Fruit fly (Drosophila melanogaster) whole organism, embryonic: ENCODE measurements around the gene Capr.

Experiments used
- Atf-2 ChIP-seq: fragments of 200-800 bp; sonication (Bioruptor generic); optimal IDR thresholded peaks from 2 replicates; lab custom pipeline; 2016; ENCODE audit warnings: missing biosample characterization, missing genetic modification characterization
- Atf3 ChIP-seq: fragments of 200-800 bp; sonication (Bioruptor generic); optimal IDR thresholded peaks from 3 replicates; lab custom pipeline; 2016; ENCODE audit warnings: missing biosample characterization, missing genetic modification characterization
- BtbVII ChIP-seq: fragments of 200-800 bp; sonication (Bioruptor generic); optimal IDR thresholded peaks from 3 replicates; lab custom pipeline; 2017; ENCODE audit warnings: missing biosample characterization, mild to moderate bottlenecking, missing genetic modification characterization
- CG1024 ChIP-seq: fragments of 200-800 bp; sonication (Bioruptor generic); IDR thresholded peaks from 2 replicates; pipeline ENCODE4 v1.3.6; 2022; ENCODE audit warnings: missing biosample characterization, missing genetic modification characterization
- CG10654 ChIP-seq: fragments of 200-800 bp; sonication (Bioruptor generic); optimal IDR thresholded peaks from 2 replicates; lab custom pipeline; 2016; ENCODE audit warnings: missing biosample characterization, missing genetic modification characterization
- CG11456 ChIP-seq: fragments of 200-800 bp; sonication (Bioruptor generic); IDR thresholded peaks from 3 replicates; pipeline ENCODE4 v1.3.6; 2022; ENCODE audit warnings: missing biosample characterization, missing genetic modification characterization
- CG11695 ChIP-seq: fragments of 200-800 bp; sonication (Bioruptor generic); IDR thresholded peaks from 3 replicates; pipeline ENCODE4 v1.3.6; 2022; ENCODE audit warnings: missing biosample characterization, missing genetic modification characterization
- CG12219 ChIP-seq: fragments of 200-800 bp; sonication (Bioruptor generic); optimal IDR thresholded peaks from 3 replicates; lab custom pipeline; 2018; ENCODE audit warnings: missing biosample characterization, mild to moderate bottlenecking, missing genetic modification characterization
- CG12299 ChIP-seq: fragments of 200-800 bp; sonication (Bioruptor generic); optimal IDR thresholded peaks from 2 replicates; lab custom pipeline; 2018; ENCODE audit warnings: missing biosample characterization, mild to moderate bottlenecking, missing genetic modification characterization
- CG12659 ChIP-seq: fragments of 200-800 bp; sonication (Bioruptor generic); optimal IDR thresholded peaks from 3 replicates; lab custom pipeline; 2017; ENCODE audit warnings: mild to moderate bottlenecking, missing biosample characterization, missing genetic modification reagents, missing genetic modification characterization
- CG12769 ChIP-seq: fragments of 200-800 bp; sonication (Bioruptor generic); optimal IDR thresholded peaks from 2 replicates; lab custom pipeline; 2019; ENCODE audit warnings: missing biosample characterization, mild to moderate bottlenecking, missing genetic modification characterization, moderate library complexity
- CG15073 ChIP-seq: fragments of 200-800 bp; sonication (Bioruptor generic); optimal IDR thresholded peaks from 2 replicates; lab custom pipeline; 2016; ENCODE audit warnings: missing biosample characterization, missing genetic modification characterization
- CG17829 ChIP-seq: fragments of 200-800 bp; optimal IDR thresholded peaks from 2 replicates; lab custom pipeline; 2019; ENCODE audit warnings: missing biosample characterization, mild to moderate bottlenecking, missing genetic modification characterization, moderate library complexity
- CG1832 ChIP-seq: fragments of 200-800 bp; sonication (Bioruptor generic); optimal IDR thresholded peaks from 2 replicates; lab custom pipeline; 2017; ENCODE audit warnings: missing biosample characterization, mild to moderate bottlenecking, missing genetic modification characterization, inconsistent platforms
- CG18476 ChIP-seq: fragments of 200-800 bp; sonication (Bioruptor generic); optimal IDR thresholded peaks from 2 replicates; lab custom pipeline; 2016; ENCODE audit warnings: missing biosample characterization, mild to moderate bottlenecking, missing genetic modification characterization
- CG2116 ChIP-seq: fragments of 200-800 bp; sonication (Bioruptor generic); optimal IDR thresholded peaks from 3 replicates; lab custom pipeline; 2018; ENCODE audit warnings: missing biosample characterization, mild to moderate bottlenecking, missing genetic modification characterization
- CG2120 ChIP-seq: fragments of 200-800 bp; sonication (Bioruptor generic); optimal IDR thresholded peaks from 3 replicates; lab custom pipeline; 2016; ENCODE audit warnings: missing biosample characterization, missing genetic modification characterization
- CG30431 ChIP-seq: fragments of 200-800 bp; sonication (Bioruptor generic); optimal IDR thresholded peaks from 2 replicates; lab custom pipeline; 2017; ENCODE audit warnings: missing biosample characterization, missing genetic modification characterization
- CG31365 ChIP-seq: fragments of 200-800 bp; sonication (Bioruptor generic); optimal IDR thresholded peaks from 2 replicates; lab custom pipeline; 2018; ENCODE audit warnings: missing biosample characterization, mild to moderate bottlenecking, missing genetic modification characterization
- CG3281 ChIP-seq: fragments of 200-800 bp; sonication (Bioruptor generic); optimal IDR thresholded peaks from 3 replicates; lab custom pipeline; 2017; ENCODE audit warnings: missing biosample characterization, mild to moderate bottlenecking, missing genetic modification characterization
- CG34422 ChIP-seq: fragments of 200-800 bp; sonication (Bioruptor generic); IDR thresholded peaks from 3 replicates; pipeline ENCODE4 v1.3.6; 2022; ENCODE audit warnings: missing biosample characterization, missing genetic modification characterization
- CG5245 ChIP-seq: fragments of 200-800 bp; sonication (Bioruptor generic); optimal IDR thresholded peaks from 3 replicates; lab custom pipeline; 2016; ENCODE audit warnings: missing biosample characterization, missing genetic modification characterization
- CG7963 ChIP-seq: fragments of 200-800 bp; sonication (Bioruptor generic); IDR thresholded peaks from 3 replicates; pipeline ENCODE4 v1.3.6; 2022; ENCODE audit warnings: missing biosample characterization, missing genetic modification characterization; ENCODE audit not compliant: partially characterized antibody
- CG8281 ChIP-seq: fragments of 200-800 bp; sonication (Bioruptor generic); optimal IDR thresholded peaks from 2 replicates; lab custom pipeline; 2018; ENCODE audit warnings: missing biosample characterization, mild to moderate bottlenecking, missing genetic modification characterization, moderate library complexity
- CG8944 ChIP-seq: fragments of 200-800 bp; sonication (Bioruptor generic); optimal IDR thresholded peaks from 3 replicates; lab custom pipeline; 2016; ENCODE audit warnings: missing biosample characterization, missing genetic modification characterization
- CG9215 ChIP-seq: fragments of 200-800 bp; sonication (Bioruptor generic); IDR thresholded peaks from 2 replicates; pipeline ENCODE4 v1.3.6; 2022; ENCODE audit warnings: missing biosample characterization, missing genetic modification characterization
- CoRest ChIP-seq: fragments of 200-800 bp; sonication (Bioruptor generic); optimal IDR thresholded peaks from 3 replicates; lab custom pipeline; 2018; ENCODE audit warnings: missing biosample characterization, mild to moderate bottlenecking, missing genetic modification characterization, moderate library complexity
- Deaf1 ChIP-seq: fragments of 200-800 bp; optimal IDR thresholded peaks from 3 replicates; lab custom pipeline; 2019; ENCODE audit warnings: missing biosample characterization, mild to moderate bottlenecking, missing genetic modification characterization, moderate library complexity
- Doc3 ChIP-seq: fragments of 200-800 bp; sonication (Bioruptor generic); IDR thresholded peaks from 3 replicates; pipeline ENCODE4 v1.3.6; 2022; ENCODE audit warnings: missing biosample characterization, missing genetic modification characterization; ENCODE audit not compliant: partially characterized antibody
- Dp ChIP-seq: fragments of 200-800 bp; sonication (Bioruptor generic); optimal IDR thresholded peaks from 2 replicates; lab custom pipeline; 2018; ENCODE audit warnings: missing biosample characterization, mild to moderate bottlenecking, missing genetic modification characterization, moderate library complexity
- HLHmδ ChIP-seq: fragments of 200-800 bp; sonication (Bioruptor generic); optimal IDR thresholded peaks from 2 replicates; lab custom pipeline; 2018; ENCODE audit warnings: missing biosample characterization, mild to moderate bottlenecking, missing genetic modification characterization, moderate library complexity
- HmgD ChIP-seq: fragments of 200-800 bp; sonication (Bioruptor generic); optimal IDR thresholded peaks from 3 replicates; lab custom pipeline; 2016; ENCODE audit warnings: missing biosample characterization, missing genetic modification characterization
- Hmr ChIP-seq: fragments of 200-800 bp; sonication (Bioruptor generic); optimal IDR thresholded peaks from 3 replicates; lab custom pipeline; 2017; ENCODE audit warnings: mild to moderate bottlenecking, missing biosample characterization, missing genetic modification reagents, missing genetic modification characterization
- Hr78 ChIP-seq, 2 experiments: fragments of 200-800 bp in 1 of 2; fragments of >200 bp in 1 of 2; sonication (Bioruptor generic) in 1 of 2; optimal IDR thresholded peaks; 2 replicates each; lab custom pipeline; 2017 to 2019; ENCODE audit warnings: missing biosample characterization in 2 of 2, missing genetic modification characterization in 2 of 2, mild to moderate bottlenecking in 1 of 2, moderate library complexity in 1 of 2
- Lpt ChIP-seq: fragments of >200 bp; optimal IDR thresholded peaks from 2 replicates; lab custom pipeline; 2018; ENCODE audit warnings: missing biosample characterization, missing genetic modification characterization
- MBD-R2 ChIP-seq: fragments of 200-800 bp; sonication (Bioruptor generic); IDR thresholded peaks from 2 replicates; pipeline ENCODE4 v1.3.6; 2022; ENCODE audit warnings: missing biosample characterization, missing genetic modification characterization
- MESR4 ChIP-seq: fragments of 200-800 bp; sonication (Bioruptor generic); optimal IDR thresholded peaks from 2 replicates; lab custom pipeline; 2018; ENCODE audit warnings: missing biosample characterization, mild to moderate bottlenecking, missing genetic modification characterization, moderate library complexity
- Mrtf ChIP-seq: fragments of 200-800 bp; sonication (Bioruptor generic); IDR thresholded peaks from 3 replicates; pipeline ENCODE4 v1.3.6; 2022; ENCODE audit warnings: missing biosample characterization, missing genetic modification characterization
- Nf-YC ChIP-seq: fragments of 200-800 bp; optimal IDR thresholded peaks from 3 replicates; lab custom pipeline; 2019; ENCODE audit warnings: missing biosample characterization, mild to moderate bottlenecking, missing genetic modification characterization, moderate library complexity
- Oaz ChIP-seq: fragments of 200-800 bp; sonication (Bioruptor generic); IDR thresholded peaks from 2 replicates; pipeline ENCODE4 v1.3.6; 2022; ENCODE audit warnings: missing biosample characterization, missing genetic modification characterization
- Ssrp ChIP-seq: fragments of 200-800 bp; sonication (Bioruptor generic); optimal IDR thresholded peaks from 2 replicates; lab custom pipeline; 2018; ENCODE audit warnings: missing biosample characterization, mild to moderate bottlenecking, missing genetic modification characterization, moderate library complexity
- aop ChIP-seq: fragments of 200-800 bp; sonication (Bioruptor generic); IDR thresholded peaks from 2 replicates; pipeline ENCODE4 v1.3.6; 2022; ENCODE audit warnings: missing biosample characterization, missing genetic modification characterization
- ase ChIP-seq: fragments of 200-800 bp; sonication (Bioruptor generic); IDR thresholded peaks from 3 replicates; pipeline ENCODE4 v1.3.6; 2022; ENCODE audit warnings: missing biosample characterization, missing genetic modification characterization
- btn ChIP-seq: fragments of 200-800 bp; sonication (Bioruptor generic); optimal IDR thresholded peaks from 2 replicates; lab custom pipeline; 2016; ENCODE audit warnings: missing biosample characterization, missing genetic modification characterization
- chm ChIP-seq: fragments of 200-800 bp; sonication (Bioruptor generic); IDR thresholded peaks from 2 replicates; pipeline ENCODE4 v1.3.6; 2022; ENCODE audit warnings: missing biosample characterization, missing genetic modification characterization
- gsb-n ChIP-seq: fragments of 200-800 bp; sonication (Bioruptor generic); optimal IDR thresholded peaks from 3 replicates; lab custom pipeline; 2018; ENCODE audit warnings: missing biosample characterization, mild to moderate bottlenecking, missing genetic modification characterization
- nau ChIP-seq: fragments of 200-800 bp; sonication (Bioruptor generic); optimal IDR thresholded peaks from 3 replicates; lab custom pipeline; 2017; ENCODE audit warnings: missing biosample characterization, mild to moderate bottlenecking, missing genetic modification characterization, missing genetic modification reagents
- scrt ChIP-seq: fragments of 200-800 bp; sonication (Bioruptor generic); optimal IDR thresholded peaks from 2 replicates; lab custom pipeline; 2018; ENCODE audit warnings: missing biosample characterization, mild to moderate bottlenecking, missing genetic modification characterization, moderate library complexity
- sob ChIP-seq: fragments of 200-800 bp; sonication (Bioruptor generic); IDR thresholded peaks from 2 replicates; pipeline ENCODE4 v1.3.6; 2022; ENCODE audit warnings: missing biosample characterization, missing genetic modification characterization
- zfh2 ChIP-seq: fragments of 200-800 bp; sonication (Bioruptor generic); optimal IDR thresholded peaks from 2 replicates; lab custom pipeline; 2016; ENCODE audit warnings: missing biosample characterization, missing genetic modification characterization

The Capr gene

dm6 chr3L:18675363-18675866 is 2.3 kb upstream of the Capr start, which contains the start of the genes GNBP2 and GNBP1 (continued):
- TF ChIP-seq CG10654 (GFP tag; lab: Kevin White, UChicago) (peak; percentile 17), gsb-n (tag; lab: Kevin White, UChicago) (peak; percentile 51), nau (no peak), CG18476 (GFP tag; lab: Kevin White, UChicago) (peak; percentile 22), CG1024 (GFP tag; lab: Robert Waterston, UW) (no peak), CG8944 (GFP tag; lab: Kevin White, UChicago) (no peak), Hmr (GFP tag; lab: Kevin White, UChicago) (peak; percentile 57), CG11456 (GFP tag; lab: Robert Waterston, UW) (no peak), zfh2 (GFP tag; lab: Kevin White, UChicago) (no peak), CG12769 (no peak), Oaz (GFP tag; lab: Robert Waterston, UW) (peak; percentile 44; the same call in 1 of the 2 replicates), Ssrp (tag; lab: Kevin White, UChicago) (peak; percentile 37), CG12299 (tag; lab: Kevin White, UChicago) (peak; percentile 44), CG30431 (no peak), MBD-R2 (peak; percentile 50; the same call in 1 of the 2 replicates), HLHmδ (GFP tag; lab: Kevin White, UChicago) (no peak), sob (GFP tag; lab: Robert Waterston, UW) (0 out of 2 replicates have a peak, but pooled peaks have one; percentile 44), Deaf1 (tag; lab: Kevin White, UChicago) (no peak), Atf3 (GFP tag; lab: Kevin White, UChicago) (no peak), BtbVII (GFP tag; lab: Kevin White, UChicago) (peak; percentile 2), CoRest (peak; percentile 64), Hr78 (GFP tag; optimal IDR thresholded peaks at IDR 0.05; lab: Kevin White, UChicago) (no peak), Nf-YC (tag; lab: Kevin White, UChicago) (no peak), CG12219 (no peak), CG2116 (GFP tag; lab: Kevin White, UChicago) (peak; percentile 0), CG15073 (GFP tag; lab: Kevin White, UChicago) (no peak), CG11695 (peak; percentile 70; the same call in 2 of the 3 replicates), CG7963 (GFP tag; lab: Robert Waterston, UW) (no peak), CG8281 (tag; lab: Kevin White, UChicago) (peak; percentile 35), Doc3 (GFP tag; lab: Robert Waterston, UW) (no peak), CG1832 (no peak), Lpt (no peak), scrt (GFP tag; lab: Kevin White, UChicago) (peak; percentile 10), chm (no peak), btn (GFP tag; lab: Kevin White, UChicago) (no peak), HmgD (GFP tag; lab: Kevin White, UChicago) (no peak), CG31365 (tag; lab: Kevin White, UChicago) (no peak), CG2120 (GFP tag; lab: Kevin White, UChicago) (peak; percentile 43), CG3281 (peak; percentile 51), CG34422 (GFP tag; lab: Robert Waterston, UW) (0 out of 3 replicates have a peak, but pooled peaks have one; percentile 10), Dp (no peak), Mrtf (GFP tag; lab: Robert Waterston, UW) (no peak), CG17829 (tag; lab: Kevin White, UChicago) (peak; percentile 42), CG5245 (GFP tag; lab: Kevin White, UChicago) (no peak), CG9215 (GFP tag; lab: Robert Waterston, UW) (peak; percentile 51), CG12659 (peak; percentile 32), ase (GFP tag; lab: Robert Waterston, UW) (no peak; the same call in 2 of the 3 replicates), Atf-2 (GFP tag; lab: Kevin White, UChicago) (no peak), MESR4 (GFP tag; lab: Kevin White, UChicago) (no peak), aop (GFP tag; lab: Robert Waterston, UW) (no peak)
